Worm (Caenorhabditis elegans) whole organism, L3 larva: Measurements from ENCODE around the gene srx-32.
"Not testable (repeated sequence)": the region's sequence is repeated elsewhere in the genome, so short reads cannot be mapped to it uniquely, and the experiment has no call there.

Experiments
- R02D3.7 ChIP-seq: fragments of 150-350 bp; optimal IDR thresholded peaks from 2 replicates; lab custom pipeline; 2014; ENCODE audit warnings: missing biosample characterization, missing genetic modification characterization
- ZK546.5 ChIP-seq: sonication (generic microtip); optimal IDR thresholded peaks from 2 replicates; lab custom pipeline; 2017; ENCODE audit warnings: missing biosample characterization, missing genetic modification characterization
- ama-1 ChIP-seq: fragments of 150-350 bp; optimal IDR thresholded peaks from 2 replicates; lab custom pipeline; 2018
- ceh-16 ChIP-seq: sonication (generic microtip); optimal IDR thresholded peaks from 2 replicates; lab custom pipeline; 2017; ENCODE audit warnings: missing biosample characterization, missing genetic modification characterization
- ceh-28 ChIP-seq: fragments of 150-350 bp; optimal IDR thresholded peaks from 2 replicates; lab custom pipeline; 2014; ENCODE audit warnings: missing biosample characterization, missing genetic modification reagents, missing genetic modification characterization
- ceh-82 ChIP-seq: fragments of 150-350 bp; optimal IDR thresholded peaks from 2 replicates; lab custom pipeline; 2014; ENCODE audit warnings: missing biosample characterization, missing genetic modification characterization
- ceh-9 ChIP-seq: sonication (generic microtip); optimal IDR thresholded peaks from 2 replicates; lab custom pipeline; 2018; ENCODE audit warnings: missing biosample characterization, missing genetic modification characterization
- daf-12 ChIP-seq: fragments of 150-350 bp; optimal IDR thresholded peaks from 2 replicates; lab custom pipeline; 2014; ENCODE audit warnings: missing biosample characterization, missing genetic modification reagents, missing genetic modification characterization
- egl-27 ChIP-seq: sonication (generic microtip); optimal IDR thresholded peaks from 4 replicates; lab custom pipeline; 2017; ENCODE audit warnings: missing biosample characterization, missing genetic modification reagents, missing genetic modification characterization
- elt-1 ChIP-seq: fragments of 150-350 bp; optimal IDR thresholded peaks from 2 replicates; lab custom pipeline; 2014; ENCODE audit warnings: missing biosample characterization, missing genetic modification characterization
- elt-2 ChIP-seq: sonication (generic microtip); optimal IDR thresholded peaks from 2 replicates; lab custom pipeline; 2016; ENCODE audit warnings: missing genetic modification reagents, mild to moderate bottlenecking, missing genetic modification characterization, missing compliant biosample characterization
- elt-3 ChIP-seq, 3 experiments: fragments of 150-350 bp in 1 of 3; sonication (generic microtip) in 2 of 3; optimal IDR thresholded peaks; 2 replicates in 2 of 3; 4 replicates in 1 of 3; lab custom pipeline; 2014 to 2017; ENCODE audit warnings: missing biosample characterization in 3 of 3, missing genetic modification characterization in 3 of 3
- eor-1 ChIP-seq, 2 experiments: fragments of 150-350 bp; optimal IDR thresholded peaks; 2 replicates each; lab custom pipeline; 2014 to 2018; ENCODE audit warnings: missing biosample characterization in 2 of 2, missing genetic modification characterization in 2 of 2
- fkh-2 ChIP-seq: fragments of 150-350 bp; optimal IDR thresholded peaks from 2 replicates; lab custom pipeline; 2014; ENCODE audit warnings: missing biosample characterization, missing genetic modification reagents, missing genetic modification characterization
- hmg-11 ChIP-seq: sonication (generic microtip); optimal IDR thresholded peaks from 2 replicates; lab custom pipeline; 2016; ENCODE audit warnings: missing genetic modification characterization, missing compliant biosample characterization
- jun-1 ChIP-seq: fragments of 150-350 bp; optimal IDR thresholded peaks from 2 replicates; lab custom pipeline; 2014; ENCODE audit warnings: missing biosample characterization, missing genetic modification reagents, missing genetic modification characterization
- lin-15B ChIP-seq: fragments of 150-350 bp; optimal IDR thresholded peaks from 2 replicates; lab custom pipeline; 2014; ENCODE audit warnings: missing biosample characterization, missing genetic modification characterization
- lin-39 ChIP-seq: fragments of 150-350 bp; optimal IDR thresholded peaks from 2 replicates; lab custom pipeline; 2018; ENCODE audit warnings: missing biosample characterization, missing genetic modification reagents, missing genetic modification characterization
- lsy-12 ChIP-seq: sonication (generic microtip); optimal IDR thresholded peaks from 2 replicates; lab custom pipeline; 2016; ENCODE audit warnings: mild to moderate bottlenecking, missing genetic modification characterization, missing compliant biosample characterization
- nfya-1 ChIP-seq: sonication (generic microtip); optimal IDR thresholded peaks from 2 replicates; lab custom pipeline; 2017; ENCODE audit warnings: missing genetic modification characterization, mild to moderate bottlenecking, missing compliant biosample characterization, antibody characterized with exemption, moderate library complexity; ENCODE audit not compliant: insufficient read depth
- nhr-11 ChIP-seq: fragments of 150-350 bp; optimal IDR thresholded peaks from 2 replicates; lab custom pipeline; 2014; ENCODE audit warnings: missing biosample characterization, missing genetic modification characterization
- nhr-25 ChIP-seq: sonication (generic microtip); optimal IDR thresholded peaks from 2 replicates; lab custom pipeline; 2017; ENCODE audit warnings: missing biosample characterization, missing genetic modification characterization
- nhr-28 ChIP-seq: fragments of 150-350 bp; optimal IDR thresholded peaks from 2 replicates; lab custom pipeline; 2014; ENCODE audit warnings: missing biosample characterization, missing genetic modification characterization
- nhr-76 ChIP-seq: fragments of 150-350 bp; sonication (generic microtip); optimal IDR thresholded peaks from 5 replicates; lab custom pipeline; 2014; ENCODE audit warnings: missing biosample characterization, missing genetic modification characterization
- pha-4 ChIP-seq: fragments of 150-350 bp; optimal IDR thresholded peaks from 2 replicates; lab custom pipeline; 2014; ENCODE audit warnings: missing biosample characterization, missing genetic modification reagents, missing genetic modification characterization
- pqm-1 ChIP-seq: fragments of 150-350 bp; optimal IDR thresholded peaks from 2 replicates; lab custom pipeline; 2017; ENCODE audit warnings: missing biosample characterization, missing genetic modification characterization, inconsistent platforms
- sea-2 ChIP-seq: fragments of 150-350 bp; sonication (generic microtip); optimal IDR thresholded peaks from 4 replicates; lab custom pipeline; 2014; ENCODE audit warnings: missing biosample characterization, missing genetic modification reagents, missing genetic modification characterization
- skn-1 ChIP-seq: fragments of 150-350 bp; optimal IDR thresholded peaks from 2 replicates; lab custom pipeline; 2014; ENCODE audit warnings: missing biosample characterization, missing genetic modification characterization
- tbx-2 ChIP-seq: sonication (generic microtip); optimal IDR thresholded peaks from 2 replicates; lab custom pipeline; 2016; ENCODE audit warnings: mild to moderate bottlenecking, missing genetic modification characterization, missing compliant biosample characterization
- unc-62 ChIP-seq: fragments of 150-350 bp; sonication (generic microtip); optimal IDR thresholded peaks from 4 replicates; lab custom pipeline; 2014; ENCODE audit warnings: missing biosample characterization, missing genetic modification reagents, missing genetic modification characterization
- zag-1 ChIP-seq: fragments of 150-350 bp; optimal IDR thresholded peaks from 2 replicates; lab custom pipeline; 2014; ENCODE audit warnings: missing biosample characterization, missing genetic modification characterization
- ztf-11 ChIP-seq: fragments of 150-350 bp; optimal IDR thresholded peaks from 2 replicates; lab custom pipeline; 2014; ENCODE audit warnings: missing biosample characterization, missing genetic modification characterization

srx-32 gene

DNA sequence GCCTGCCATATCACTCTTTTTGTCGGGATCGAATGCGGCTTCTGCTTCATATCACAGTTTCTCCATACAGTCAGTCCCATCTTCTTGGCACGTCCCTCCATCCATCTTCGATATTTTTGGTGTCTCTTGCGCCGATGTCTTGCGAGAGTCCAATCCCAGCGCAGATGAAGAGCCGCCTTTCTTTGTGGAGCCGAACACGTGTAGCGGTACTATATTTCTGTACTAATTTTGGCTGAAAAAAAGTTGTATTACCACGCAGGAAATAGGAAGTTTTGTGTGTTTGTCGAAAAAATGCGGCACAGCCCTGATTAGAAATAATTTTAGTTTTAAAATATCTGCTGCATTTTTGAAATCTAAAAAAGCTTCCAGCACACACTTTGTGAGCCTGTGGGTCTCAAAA is 22.6 kb upstream of the srx-32 start, which contains the start of gene K09C6.8:
Gene K09C6.8, minus strand, starts transcription at position 101 of the 400 bp plus-strand sequence.
- not testable (repeated sequence) for TF ChIP-seq ceh-16; pqm-1 (tag; lab: Kevin White, UChicago); daf-12
- TF ChIP-seq, all 47 proteins: peak for 0; not testable (repeated sequence) for 47

DNA sequence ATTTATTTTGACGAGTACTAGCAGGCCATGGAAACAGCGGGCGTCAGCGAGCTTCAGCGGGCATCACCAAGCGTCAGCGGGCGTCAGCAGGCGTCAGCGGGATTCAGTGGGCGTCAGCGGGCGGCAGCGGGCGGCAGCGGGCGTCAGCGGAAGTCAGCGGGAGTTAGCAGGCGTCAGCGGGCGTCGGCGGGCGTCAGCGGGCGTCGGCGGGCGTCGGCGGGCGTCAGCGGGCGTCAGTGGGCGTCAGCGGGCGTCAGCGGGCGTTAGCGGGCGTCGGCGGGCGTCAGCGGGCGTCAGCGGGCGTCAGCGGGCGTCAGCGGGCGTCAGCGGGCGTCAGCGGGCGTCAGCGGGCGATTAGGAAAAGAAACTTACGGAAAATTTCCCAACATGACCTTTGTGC is 22.1 kb upstream of the srx-32 start:
- TF ChIP-seq lin-15B = no peak
- no peak for TF ChIP-seq ceh-9
- TF ChIP-seq zag-1 (tag; lab: Kevin White, UChicago) = no peak
- no peak for TF ChIP-seq lsy-12 (tag; lab: Kevin White, UChicago)
- TF ChIP-seq unc-62 (GFP tag; lab: Kevin White, UChicago) = no peak

DNA sequence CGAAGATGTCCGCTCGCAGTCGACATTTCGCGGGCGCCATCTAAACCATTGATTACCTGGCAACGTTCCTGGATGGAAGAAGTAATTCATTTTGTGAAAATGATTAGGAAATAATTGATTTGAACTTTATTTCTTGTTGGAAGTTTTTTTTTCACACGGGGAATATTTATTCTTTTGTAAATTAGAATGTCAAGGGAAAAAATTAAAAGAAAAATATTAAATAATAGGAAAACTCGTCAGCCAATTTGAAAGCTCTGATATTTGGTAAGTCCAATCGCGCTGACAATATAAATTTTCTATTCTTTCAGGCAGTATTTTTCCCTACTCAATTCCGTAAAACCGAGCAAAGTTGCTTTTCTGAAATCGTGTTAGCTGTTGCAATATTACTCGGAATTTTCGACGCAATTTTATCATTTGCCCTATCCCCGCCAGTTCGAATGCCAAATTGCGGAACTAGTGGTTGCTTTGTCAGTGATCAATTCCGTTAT is 18.5 kb upstream of the srx-32 start, which contains the start of the genes K09C6.7 and K09C6.10:
Gene K09C6.7, minus strand, starts transcription at position 101 of the 488 bp plus-strand sequence.
Gene K09C6.10, plus strand, starts transcription at position 438 of the 488 bp plus-strand sequence.
- not testable (repeated sequence) for TF ChIP-seq eor-1 (tag; optimal IDR thresholded peaks at IDR 0.05; lab: Kevin White, UChicago); skn-1; ztf-11 (tag; lab: Kevin White, UChicago)

DNA sequence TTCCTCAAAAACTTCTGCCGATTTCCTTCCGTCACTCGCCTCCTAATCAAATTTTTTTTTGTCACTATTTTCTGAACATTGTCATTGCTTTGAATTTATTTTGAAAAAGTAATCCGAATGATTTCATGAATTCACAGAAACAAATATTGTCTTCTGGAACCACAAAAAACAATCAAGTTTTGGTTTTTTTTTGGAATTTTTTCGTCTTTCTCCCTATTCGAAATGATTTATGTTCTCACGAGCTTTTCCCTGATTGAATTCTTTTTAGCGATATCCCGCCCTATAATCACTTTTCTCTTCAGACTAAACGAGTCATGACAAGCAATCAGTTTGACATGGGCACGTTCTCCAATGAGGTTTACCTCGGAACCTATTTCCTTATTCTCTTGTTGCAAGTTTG is 12.8 kb upstream of the srx-32 start, which contains the start of gene F41H8.1:
Gene F41H8.1, plus strand, starts transcription at position 301 of the 400 bp plus-strand sequence.
- TF ChIP-seq lin-15B = no peak
- TF ChIP-seq ama-1 (lab: Kevin White, UChicago) = no peak
- no peak for TF ChIP-seq tbx-2
- TF ChIP-seq R02D3.7 = no peak
- no peak for TF ChIP-seq ceh-28 (tag; lab: Kevin White, UChicago)
- no peak for TF ChIP-seq lin-39
- TF ChIP-seq egl-27 = no peak
- no peak for TF ChIP-seq nhr-25 (tag; lab: Kevin White, UChicago)
- TF ChIP-seq elt-2 (tag; lab: Kevin White, UChicago) = no peak
- no peak for TF ChIP-seq hmg-11 (tag; lab: Kevin White, UChicago)
- no peak for TF ChIP-seq nhr-28 (tag; lab: Kevin White, UChicago)
- no peak for TF ChIP-seq nhr-76 (tag; lab: Kevin White, UChicago)
- no peak for TF ChIP-seq unc-62 (GFP tag; lab: Kevin White, UChicago)
- TF ChIP-seq elt-3 (tag; optimal IDR thresholded peaks at IDR 0.05; lab: Kevin White, UChicago) = no peak
- no peak for TF ChIP-seq nfya-1 (tag; lab: Kevin White, UChicago)
- no peak for TF ChIP-seq nhr-11 (tag; lab: Kevin White, UChicago)
- no peak for TF ChIP-seq pha-4 (tag; lab: Kevin White, UChicago)
- TF ChIP-seq lsy-12 (tag; lab: Kevin White, UChicago) = no peak
- TF ChIP-seq elt-1 (tag; lab: Kevin White, UChicago) = no peak
- no peak for TF ChIP-seq daf-12

DNA sequence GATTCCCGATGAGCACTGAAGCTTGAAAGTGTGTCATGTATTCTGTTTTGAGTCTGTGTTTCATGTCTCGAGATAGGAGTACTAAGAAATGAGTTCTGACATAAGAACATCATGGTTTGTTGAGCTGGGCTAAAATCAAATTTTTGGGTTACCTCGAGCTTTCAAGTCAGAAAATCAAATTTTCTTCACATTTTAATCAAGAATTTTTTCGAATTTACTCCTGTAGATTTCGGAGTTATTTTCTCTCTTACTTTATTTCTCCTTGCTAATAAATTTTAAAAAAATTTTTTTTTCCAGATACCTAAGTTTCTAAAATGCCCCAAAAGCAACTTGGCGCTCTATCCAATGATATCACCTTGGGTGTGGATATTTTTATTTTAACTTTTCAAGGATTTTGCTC is 5.6 kb upstream of the srx-32 start, which contains the start of gene F41H8.2:
Gene F41H8.2, plus strand, starts transcription at position 301 of the 400 bp plus-strand sequence.
- TF ChIP-seq ceh-82 (tag; lab: Kevin White, UChicago) = no peak
- TF ChIP-seq lin-15B = no peak
- TF ChIP-seq jun-1 (tag; lab: Kevin White, UChicago) = no peak
- TF ChIP-seq sea-2 (GFP tag; lab: Kevin White, UChicago) = no peak

DNA sequence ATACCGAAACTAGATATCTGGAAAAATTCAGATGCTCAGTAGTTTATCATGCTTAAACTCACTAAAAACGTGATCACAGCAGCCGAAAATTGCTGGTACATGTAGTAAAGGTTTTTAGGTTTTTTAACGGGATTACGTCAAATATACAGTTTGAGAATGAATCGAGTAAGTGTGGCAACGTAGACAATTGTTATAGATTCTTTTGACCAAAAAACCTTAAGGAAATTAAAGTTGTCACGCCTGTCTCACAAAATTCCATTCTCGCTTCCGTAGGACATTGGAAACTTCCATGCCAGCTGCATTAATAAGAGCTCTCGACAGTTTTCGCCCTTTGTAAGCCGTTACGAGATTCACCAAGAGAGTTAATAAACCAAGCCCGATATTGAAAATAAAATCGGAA is 2.4 kb upstream of the srx-32 start, which contains the start of gene srx-31:
Gene srx-31, minus strand, starts transcription at position 101 of the 400 bp plus-strand sequence.
- not testable (repeated sequence) for TF ChIP-seq ZK546.5, fkh-2, zag-1 (tag; lab: Kevin White, UChicago)
